Worm (Caenorhabditis elegans) whole organism, early embryonic: ENCODE results near the gene C13F10.6.

Experiments used
- F13C5.2 ChIP-seq: sonication (generic microtip); optimal IDR thresholded peaks from 2 replicates; lab custom pipeline; 2017; ENCODE audit warnings: mild to moderate bottlenecking, missing genetic modification characterization, inconsistent platforms, missing compliant biosample characterization
- ama-1 ChIP-seq: fragments of 150-350 bp; optimal IDR thresholded peaks from 2 replicates; lab custom pipeline; 2014
- ceh-13 ChIP-seq: fragments of 200-800 bp; sonication (Bioruptor generic); optimal IDR thresholded peaks from 2 replicates; lab custom pipeline; 2018; ENCODE audit warnings: mild to moderate bottlenecking, missing genetic modification characterization, missing compliant biosample characterization
- ceh-36 ChIP-seq: sonication (generic microtip); optimal IDR thresholded peaks from 2 replicates; lab custom pipeline; 2016; ENCODE audit warnings: missing genetic modification characterization, inconsistent platforms, missing compliant biosample characterization
- ets-7 ChIP-seq: sonication (generic microtip); optimal IDR thresholded peaks from 2 replicates; lab custom pipeline; 2016; ENCODE audit warnings: missing genotype, missing genetic modification characterization, missing compliant biosample characterization
- flt-1 ChIP-seq: fragments of 200-800 bp; sonication (Bioruptor generic); IDR thresholded peaks from 2 replicates; pipeline ENCODE4 v1.3.6; 2022; ENCODE audit warnings: missing genetic modification characterization, missing compliant biosample characterization
- hmbx-1 ChIP-seq: sonication (generic microtip); optimal IDR thresholded peaks from 2 replicates; lab custom pipeline; 2016; ENCODE audit warnings: mild to moderate bottlenecking, missing genetic modification characterization, missing compliant biosample characterization
- hmg-4 ChIP-seq: fragments of 200-800 bp; sonication (Bioruptor generic); optimal IDR thresholded peaks from 2 replicates; lab custom pipeline; 2018; ENCODE audit warnings: mild to moderate bottlenecking, missing genetic modification characterization, missing compliant biosample characterization
- hnd-1 ChIP-seq: sonication (generic microtip); optimal IDR thresholded peaks from 2 replicates; lab custom pipeline; 2016; ENCODE audit warnings: missing genetic modification characterization, missing compliant biosample characterization
- pes-1 ChIP-seq: fragments of 200-800 bp; sonication (Bioruptor generic); IDR thresholded peaks from 2 replicates; pipeline ENCODE4 v1.3.6; 2022; ENCODE audit warnings: missing genetic modification reagents, missing genetic modification characterization, missing compliant biosample characterization
- scrt-1 ChIP-seq: fragments of 200-800 bp; sonication (Bioruptor generic); IDR thresholded peaks from 2 replicates; pipeline ENCODE4 v1.3.6; 2022; ENCODE audit warnings: missing genetic modification characterization, missing compliant biosample characterization
- tbx-11 ChIP-seq: fragments of 200-800 bp; sonication (Bioruptor generic); IDR thresholded peaks from 2 replicates; pipeline ENCODE4 v1.3.6; 2022; ENCODE audit warnings: missing genetic modification characterization, missing compliant biosample characterization
- tbx-37 ChIP-seq: fragments of 200-800 bp; sonication (Bioruptor generic); conservative IDR thresholded peaks from 2 replicates; pipeline ENCODE4 v1.3.6; 2022; ENCODE audit warnings: missing genetic modification reagents, missing genetic modification characterization, missing compliant biosample characterization
- tra-4 ChIP-seq: sonication (generic microtip); optimal IDR thresholded peaks from 2 replicates; lab custom pipeline; 2017; ENCODE audit warnings: missing genetic modification characterization, missing compliant biosample characterization

DNA sequence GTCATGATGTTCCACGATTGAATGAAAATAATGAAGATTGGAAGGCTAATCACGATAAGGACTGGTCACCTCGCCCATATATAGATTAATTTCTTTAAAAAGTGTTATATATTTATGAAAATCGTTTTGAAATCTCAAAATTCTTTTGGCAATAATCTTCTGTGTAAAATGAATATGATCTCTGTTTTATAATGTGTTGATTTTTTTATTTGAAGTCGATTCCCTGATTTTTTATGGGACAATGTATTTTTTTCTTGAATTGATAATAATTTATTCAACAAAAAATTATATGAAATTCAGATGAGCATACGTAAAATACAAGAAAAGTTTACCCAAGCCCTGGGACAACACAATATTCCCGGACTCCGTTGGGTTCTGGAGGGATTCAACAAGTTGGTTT, 18.6 kb upstream of the C13F10.6 start, which contains the start of gene C05C8.1:
- TF ChIP-seq pes-1 (no peak), ama-1 (lab: Kevin White, UChicago) (no peak), F13C5.2 (no peak), ceh-36 (no peak), hmg-4 (no peak), ets-7 (no peak), flt-1 (GFP tag; lab: Robert Waterston, UW) (no peak), tbx-37 (GFP tag; lab: Robert Waterston, UW) (no peak), scrt-1 (GFP tag; lab: Robert Waterston, UW) (no peak), hmbx-1 (tag; lab: Kevin White, UChicago) (no peak), tbx-11 (no peak), tra-4 (tag; lab: Kevin White, UChicago) (no peak), hnd-1 (tag; lab: Kevin White, UChicago) (no peak), ceh-13 (GFP tag; lab: Kevin White, UChicago) (no peak)
